Fruit fly (Drosophila melanogaster) S2 (cell line): ENCODE data around the gene CG42340.
"Not testable (repeated sequence)": the region's sequence is repeated elsewhere in the genome, so short reads cannot be mapped to it uniquely, and the experiment has no call there.

Source experiments
- CG8478 ChIP-seq: fragments of >200 bp; optimal IDR thresholded peaks from 2 replicates; lab custom pipeline; 2018
- CTCF ChIP-seq, 2 experiments: fragments of >200 bp; optimal IDR thresholded peaks; 2 replicates each; lab custom pipeline; 2018

CG42340 gene

dm6 chrX:6529179-6529766, 5.2 kb upstream of the CG42340 start:
- no peak for TF ChIP-seq CG8478 (lab: Kevin White, UChicago)
- no peak for TF ChIP-seq CTCF (optimal IDR thresholded peaks at IDR 0.05; lab: Kevin White, UChicago)

DNA sequence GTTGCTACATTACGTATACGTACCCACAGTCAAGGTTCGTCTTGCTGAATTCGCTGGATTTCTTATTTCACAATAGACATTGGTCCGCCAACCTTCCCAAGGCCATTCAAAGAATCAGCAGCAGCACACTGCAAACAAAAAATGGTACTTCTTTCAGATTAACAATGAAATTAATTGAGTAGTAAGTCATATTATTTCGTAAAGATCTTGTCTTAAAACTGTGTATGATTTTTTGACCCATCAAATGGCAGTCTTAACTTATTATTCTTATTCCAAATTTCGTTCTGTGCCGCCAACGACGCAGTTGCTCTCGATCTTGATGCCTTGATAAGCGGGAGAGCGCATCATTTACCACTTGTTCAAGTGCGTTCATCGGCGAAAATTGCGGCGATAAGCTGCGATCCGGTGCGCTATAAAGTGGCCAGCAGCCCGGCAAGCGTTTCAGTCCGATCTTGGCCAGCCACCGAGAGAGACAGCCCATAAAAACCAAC, 4.4 kb upstream of the CG42340 start, which contains the start of gene Agxt:
Agxt (plus strand) TSS at position 441 of the 491 bp plus-strand sequence.
- TF ChIP-seq CG8478 (lab: Kevin White, UChicago) (no peak), CTCF (optimal IDR thresholded peaks at IDR 0.05; lab: Kevin White, UChicago) (no peak)

DNA sequence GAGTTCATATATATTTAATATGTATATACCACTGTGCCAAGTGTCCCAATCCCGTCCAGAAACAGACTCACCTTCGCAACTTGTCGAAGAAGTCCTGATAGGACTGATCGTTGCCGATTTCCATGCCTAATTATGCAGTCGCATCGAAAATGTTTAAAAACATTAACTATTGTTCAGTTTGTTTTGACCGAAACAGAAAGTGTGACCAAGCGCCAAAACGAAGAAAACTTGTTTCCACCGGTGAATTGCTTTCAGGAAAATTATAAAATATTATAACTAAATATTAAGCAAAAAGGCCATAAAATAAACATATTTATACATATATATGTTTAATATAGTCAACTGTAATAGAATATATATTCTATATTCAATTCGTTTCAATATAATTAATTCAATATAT, 3.6 kb upstream of the CG42340 start, which contains the start of gene CG3342:
CG3342 (minus strand) TSS at position 209 of the 400 bp plus-strand sequence.
- TF ChIP-seq CG8478 (lab: Kevin White, UChicago) = no peak
- TF ChIP-seq CTCF (optimal IDR thresholded peaks at IDR 0.05; lab: Kevin White, UChicago) = no peak

DNA sequence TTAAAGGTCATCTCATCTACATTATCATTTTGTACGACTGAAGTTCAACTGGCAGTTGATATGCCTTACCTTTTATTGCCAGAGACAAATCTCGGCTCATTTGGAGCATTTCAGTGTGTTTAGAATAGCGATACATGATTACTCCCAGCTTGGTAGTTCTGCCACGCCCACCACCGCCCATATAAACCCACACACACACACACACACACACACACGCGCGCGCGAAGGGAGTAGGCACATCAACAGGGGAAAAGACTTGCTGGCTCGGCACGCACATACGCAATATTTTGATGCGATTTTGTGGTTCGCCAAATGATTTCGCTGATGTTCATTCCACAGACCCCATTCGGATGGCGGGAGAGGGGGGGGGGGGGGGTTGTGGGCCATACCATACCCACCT, 10.9 kb downstream of the CG42340 start:
- no peak for TF ChIP-seq CTCF (optimal IDR thresholded peaks at IDR 0.05; lab: Kevin White, UChicago)
- TF ChIP-seq CG8478 (lab: Kevin White, UChicago) = no peak

DNA sequence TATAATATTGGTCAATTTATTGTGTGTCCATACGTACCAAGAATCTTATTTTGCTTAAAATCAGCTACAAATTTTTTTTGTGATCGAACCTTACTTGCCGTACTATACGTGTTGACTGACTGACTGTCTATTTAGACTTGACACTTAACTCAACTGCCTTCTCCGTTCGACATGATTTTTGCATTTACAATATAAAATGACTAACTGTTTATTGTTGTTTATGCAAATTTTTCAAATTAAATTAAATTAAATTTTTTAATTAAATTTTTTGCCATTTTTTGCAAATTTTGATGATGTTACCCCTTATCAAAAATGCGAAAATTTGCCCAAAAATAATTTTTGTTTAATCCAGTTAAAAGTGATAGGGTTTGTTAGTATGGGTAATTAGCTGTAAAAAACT, 45.4 kb downstream of the CG42340 start, which contains the start of gene CG33665:
CG33665 (minus strand) TSS at position 101 of the 400 bp plus-strand sequence.
- not testable (repeated sequence) for TF ChIP-seq CG8478 (lab: Kevin White, UChicago); CTCF (optimal IDR thresholded peaks at IDR 0.05; lab: Kevin White, UChicago)

DNA sequence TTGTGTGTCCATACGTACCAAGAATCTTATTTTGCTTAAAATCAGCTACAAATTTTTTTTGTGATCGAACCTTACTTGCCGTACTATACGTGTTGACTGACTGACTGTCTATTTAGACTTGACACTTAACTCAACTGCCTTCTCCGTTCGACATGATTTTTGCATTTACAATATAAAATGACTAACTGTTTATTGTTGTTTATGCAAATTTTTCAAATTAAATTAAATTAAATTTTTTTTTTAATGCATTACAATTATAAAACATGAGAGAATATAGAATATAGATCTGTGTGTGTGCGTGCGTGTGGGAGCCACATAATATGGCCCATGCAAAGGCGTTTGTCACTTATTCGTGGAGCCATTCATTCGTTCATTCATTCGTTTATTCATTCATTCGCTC, 47.3 kb downstream of the CG42340 start, which contains the start of gene CG33666:
CG33666 (minus strand) TSS at position 101 of the 400 bp plus-strand sequence.
- TF ChIP-seq CG8478 (lab: Kevin White, UChicago); CTCF (optimal IDR thresholded peaks at IDR 0.05; lab: Kevin White, UChicago): not testable (repeated sequence)

- TF ChIP-seq CTCF (optimal IDR thresholded peaks at IDR 0.05; lab: Kevin White, UChicago); CG8478 (lab: Kevin White, UChicago): not testable (repeated sequence)
Observed at dm6 chrX:6472278-6472677, 51.8 kb downstream of the CG42340 start, which contains the start of gene CG33667. TSS of gene CG33667 (minus strand) at chrX:6472378.

DNA sequence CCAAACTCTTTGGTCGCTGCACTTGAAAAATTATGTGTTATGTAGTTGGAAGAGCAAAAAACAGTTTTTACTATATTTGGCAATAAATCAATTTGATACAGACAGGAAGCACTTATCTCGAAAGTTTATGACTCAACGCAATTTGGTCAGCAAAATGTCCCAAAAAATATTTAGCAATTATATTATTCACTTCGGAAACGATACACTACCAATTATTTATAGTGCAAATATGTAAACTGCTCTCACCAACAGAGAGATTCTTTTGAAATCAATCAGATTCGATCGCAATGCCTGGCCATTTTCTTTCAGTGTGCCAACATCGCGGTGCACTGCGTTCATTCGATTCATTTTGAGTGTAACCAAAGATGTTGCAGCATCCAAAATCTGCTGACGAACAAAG, 66.2 kb downstream of the CG42340 start:
- TF ChIP-seq CTCF (optimal IDR thresholded peaks at IDR 0.05; lab: Kevin White, UChicago) (no peak), CG8478 (lab: Kevin White, UChicago) (no peak)

dm6 chrX:6439495-6439894, 84.6 kb downstream of the CG42340 start:
- TF ChIP-seq CG8478 (lab: Kevin White, UChicago) (no peak), CTCF (optimal IDR thresholded peaks at IDR 0.05; lab: Kevin White, UChicago) (no peak)

dm6 chrX:6419334-6419733, 104.8 kb downstream of the CG42340 start, which contains the start of gene CG33668:
TSS of gene CG33668 (minus strand) at chrX:6419434.
- TF ChIP-seq CTCF (optimal IDR thresholded peaks at IDR 0.05; lab: Kevin White, UChicago); CG8478 (lab: Kevin White, UChicago): not testable (repeated sequence)

DNA sequence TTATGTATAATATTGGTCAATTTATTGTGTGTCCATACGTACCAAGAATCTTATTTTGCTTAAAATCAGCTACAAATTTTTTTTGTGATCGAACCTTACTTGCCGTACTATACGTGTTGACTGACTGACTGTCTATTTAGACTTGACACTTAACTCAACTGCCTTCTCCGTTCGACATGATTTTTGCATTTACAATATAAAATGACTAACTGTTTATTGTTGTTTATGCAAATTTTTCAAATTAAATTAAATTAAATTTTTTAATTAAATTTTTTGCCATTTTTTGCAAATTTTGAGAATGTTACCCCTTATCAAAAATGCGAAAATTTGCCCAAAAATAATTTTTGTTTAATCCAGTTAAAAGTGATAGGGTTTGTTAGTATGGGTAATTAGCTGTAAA, 124.1 kb downstream of the CG42340 start, which contains the start of gene CG33669:
CG33669 (minus strand) TSS at position 101 of the 400 bp plus-strand sequence.
- TF ChIP-seq CG8478 (lab: Kevin White, UChicago); CTCF (optimal IDR thresholded peaks at IDR 0.05; lab: Kevin White, UChicago): not testable (repeated sequence)

DNA sequence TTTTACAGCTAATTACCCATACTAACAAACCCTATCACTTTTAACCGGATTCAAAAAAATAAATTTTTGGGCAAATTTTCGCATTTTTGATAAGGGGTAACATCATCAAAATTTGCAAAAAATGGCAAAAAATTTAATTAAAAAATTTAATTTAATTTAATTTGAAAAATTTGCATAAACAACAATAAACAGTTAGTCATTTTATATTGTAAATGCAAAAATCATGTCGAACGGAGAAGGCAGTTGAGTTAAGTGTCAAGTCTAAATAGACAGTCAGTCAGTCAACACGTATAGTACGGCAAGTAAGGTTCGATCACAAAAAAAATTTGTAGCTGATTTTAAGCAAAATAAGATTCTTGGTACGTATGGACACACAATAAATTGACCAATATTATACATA, 140.2 kb downstream of the CG42340 start, which contains the start of gene CG33664:
CG33664 (plus strand) TSS at position 301 of the 400 bp plus-strand sequence.
- not testable (repeated sequence) for TF ChIP-seq CTCF (optimal IDR thresholded peaks at IDR 0.05; lab: Kevin White, UChicago); CG8478 (lab: Kevin White, UChicago)

DNA sequence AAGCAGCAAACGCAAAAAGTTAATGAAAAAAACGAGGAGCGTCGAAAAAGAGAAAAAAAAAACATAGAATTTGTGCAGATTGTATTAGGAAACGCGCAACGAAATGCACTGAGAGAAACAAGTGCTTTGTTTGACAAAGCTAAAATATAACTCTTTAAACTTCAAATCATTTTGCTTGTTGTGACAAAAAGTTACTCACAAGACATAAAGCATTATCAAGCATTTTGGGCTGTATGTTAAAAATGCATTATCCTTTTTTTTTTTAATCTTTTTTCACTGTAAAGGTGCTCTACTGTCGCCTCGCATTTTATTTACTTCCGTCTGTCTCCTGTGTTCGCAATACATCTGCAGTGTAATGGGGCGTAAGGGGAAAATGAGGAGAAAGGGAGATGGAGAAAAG, 147.4 kb downstream of the CG42340 start:
- no peak for TF ChIP-seq CTCF (optimal IDR thresholded peaks at IDR 0.05; lab: Kevin White, UChicago)
- no peak for TF ChIP-seq CG8478 (lab: Kevin White, UChicago)

DNA sequence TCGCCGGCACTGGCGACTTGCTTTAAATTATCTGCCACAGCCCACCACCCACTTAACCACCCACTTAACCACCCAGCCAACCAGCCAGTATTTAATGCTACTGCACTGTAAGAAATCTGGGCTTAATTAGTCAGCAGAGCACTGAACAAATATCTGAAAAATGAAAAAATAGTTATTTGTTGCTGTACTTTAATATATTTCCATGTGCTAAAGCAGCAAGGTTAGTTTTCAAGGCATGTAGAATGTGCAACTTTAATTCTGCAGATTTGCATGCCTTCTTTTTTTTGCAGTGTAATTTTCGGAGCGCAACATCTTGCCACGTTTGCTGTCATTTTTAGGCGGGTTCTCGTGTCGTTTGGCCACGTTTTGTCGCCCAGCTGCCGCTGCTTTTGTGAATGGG, 148.5 kb downstream of the CG42340 start:
- TF ChIP-seq CG8478 (lab: Kevin White, UChicago) (no peak), CTCF (optimal IDR thresholded peaks at IDR 0.05; lab: Kevin White, UChicago) (no peak)
